Worm (Caenorhabditis elegans) whole organism, midembryonic: ENCODE measurements around the gene Y62H9A.10.

ENCODE experiments used
- T22C8.4 ChIP-seq: fragments of 200-800 bp; sonication (Bioruptor generic); IDR thresholded peaks from 2 replicates; pipeline ENCODE4 v1.3.6; 2022; ENCODE audit warnings: missing genetic modification characterization, missing compliant biosample characterization
- flt-1 ChIP-seq: fragments of 200-800 bp; sonication (Bioruptor generic); IDR thresholded peaks from 2 replicates; pipeline ENCODE4 v1.3.6; 2022; ENCODE audit warnings: missing genetic modification characterization, missing compliant biosample characterization
- klf-2 ChIP-seq: fragments of 200-800 bp; sonication (Bioruptor generic); conservative IDR thresholded peaks from 2 replicates; pipeline ENCODE4 v1.3.6; 2022; ENCODE audit warnings: missing genetic modification reagents, missing genetic modification characterization, missing compliant biosample characterization
- ztf-23 ChIP-seq: fragments of 200-800 bp; sonication (Bioruptor generic); IDR thresholded peaks from 2 replicates; pipeline ENCODE4 v1.3.6; 2022; ENCODE audit warnings: missing genetic modification reagents, missing genetic modification characterization, missing compliant biosample characterization
- ztf-29 ChIP-seq: fragments of 200-800 bp; sonication (Bioruptor generic); IDR thresholded peaks from 2 replicates; pipeline ENCODE4 v1.3.6; 2022; ENCODE audit warnings: missing genetic modification reagents, missing genetic modification characterization, missing compliant biosample characterization

DNA sequence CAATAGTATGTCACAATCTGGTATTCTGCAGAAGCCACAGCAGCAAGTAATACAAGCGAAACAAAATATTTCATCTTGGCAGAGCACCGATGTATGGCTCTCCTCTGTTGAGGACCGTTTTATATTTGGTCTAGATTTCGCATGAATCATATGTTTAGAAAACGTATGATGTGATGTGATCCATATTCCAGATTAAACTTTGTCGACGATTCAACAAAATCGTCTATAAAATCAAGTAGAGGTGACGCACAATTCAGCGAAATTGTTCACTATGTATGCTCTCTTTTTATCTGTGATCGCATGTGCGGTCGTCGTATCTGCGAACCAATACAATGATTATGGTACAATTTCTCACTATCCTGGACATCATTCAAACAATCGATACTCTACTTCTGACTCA lies 22.7 kb downstream of the Y62H9A.10 start, which contains the start of the genes Y62H9A.3 and Y62H9A.4:
- TF ChIP-seq klf-2 (GFP tag; lab: Robert Waterston, UW) = no peak
- TF ChIP-seq flt-1 (GFP tag; lab: Robert Waterston, UW) = no peak
- no peak for TF ChIP-seq T22C8.4 (GFP tag; lab: Robert Waterston, UW)
- TF ChIP-seq ztf-29 (GFP tag; lab: Robert Waterston, UW) = no peak
- TF ChIP-seq ztf-23 (GFP tag; lab: Robert Waterston, UW) = no peak
